Fruit fly (Drosophila melanogaster) whole organism, adult: ENCODE results near the gene CG4259.

Experiments used
- CG11617 ChIP-seq: fragments of 200-800 bp; sonication (Bioruptor generic); optimal IDR thresholded peaks from 2 replicates; lab custom pipeline; 2017; ENCODE audit warnings: mild to moderate bottlenecking, missing biosample characterization, missing genetic modification reagents, missing genetic modification characterization
- CG12768 ChIP-seq: fragments of 200-800 bp; sonication (Bioruptor generic); optimal IDR thresholded peaks from 2 replicates; lab custom pipeline; 2017; ENCODE audit warnings: missing biosample characterization, missing genetic modification characterization, mild to moderate bottlenecking, moderate library complexity, missing genetic modification reagents
- CG14711 ChIP-seq: fragments of 200-800 bp; sonication (Bioruptor generic); optimal IDR thresholded peaks from 2 replicates; lab custom pipeline; 2018; ENCODE audit warnings: missing biosample characterization, mild to moderate bottlenecking, missing genetic modification characterization, moderate library complexity
- CG1620 ChIP-seq: fragments of 200-800 bp; sonication (Bioruptor generic); optimal IDR thresholded peaks from 2 replicates; lab custom pipeline; 2016; ENCODE audit warnings: missing biosample characterization, missing genetic modification characterization
- CG33017 ChIP-seq: fragments of 200-800 bp; sonication (Bioruptor generic); optimal IDR thresholded peaks from 2 replicates; lab custom pipeline; 2018; ENCODE audit warnings: missing biosample characterization, mild to moderate bottlenecking, missing genetic modification characterization, moderate library complexity
- CG5204 ChIP-seq: fragments of 200-800 bp; sonication (Bioruptor generic); optimal IDR thresholded peaks from 2 replicates; lab custom pipeline; 2016; ENCODE audit warnings: missing biosample characterization, missing genetic modification characterization
- CG7045 ChIP-seq: fragments of 200-800 bp; sonication (Bioruptor generic); optimal IDR thresholded peaks from 2 replicates; lab custom pipeline; 2017; ENCODE audit warnings: missing biosample characterization, mild to moderate bottlenecking, missing genetic modification characterization
- CG7101 ChIP-seq: fragments of 200-800 bp; sonication (Bioruptor generic); optimal IDR thresholded peaks from 2 replicates; lab custom pipeline; 2018; ENCODE audit warnings: missing biosample characterization, mild to moderate bottlenecking, missing genetic modification characterization, moderate library complexity
- Clk ChIP-seq: fragments of 200-800 bp; sonication (Bioruptor generic); optimal IDR thresholded peaks from 2 replicates; lab custom pipeline; 2017; ENCODE audit warnings: missing biosample characterization, missing genetic modification characterization
- Crg-1 ChIP-seq: fragments of 200-800 bp; sonication (Bioruptor generic); optimal IDR thresholded peaks from 2 replicates; lab custom pipeline; 2016; ENCODE audit warnings: missing biosample characterization, missing genetic modification characterization
- Hr96 ChIP-seq: fragments of 200-800 bp; sonication (Bioruptor generic); optimal IDR thresholded peaks from 2 replicates; lab custom pipeline; 2016; ENCODE audit warnings: missing biosample characterization, missing genetic modification characterization
- Mnt ChIP-seq: fragments of 200-800 bp; sonication (Bioruptor generic); optimal IDR thresholded peaks from 2 replicates; lab custom pipeline; 2016; ENCODE audit warnings: missing biosample characterization, mild to moderate bottlenecking, missing genetic modification characterization
- bab1 ChIP-seq: fragments of 200-800 bp; sonication (Bioruptor generic); optimal IDR thresholded peaks from 3 replicates; lab custom pipeline; 2019; ENCODE audit warnings: missing biosample characterization, mild to moderate bottlenecking, missing genetic modification characterization, moderate library complexity
- cic ChIP-seq: fragments of 200-800 bp; sonication (Bioruptor generic); optimal IDR thresholded peaks from 2 replicates; lab custom pipeline; 2017; ENCODE audit warnings: missing biosample characterization, mild to moderate bottlenecking, missing genetic modification characterization, moderate library complexity
- cnc ChIP-seq, 2 experiments: fragments of >200 bp; optimal IDR thresholded peaks; 2 replicates each; lab custom pipeline; 2017
- kay ChIP-seq: fragments of 200-800 bp; sonication (Bioruptor generic); peaks from one replicate; lab custom pipeline; 2016; ENCODE audit warnings: missing biosample characterization, missing genetic modification characterization, borderline replicate concordance
- ovo ChIP-seq: fragments of 200-800 bp; sonication (Bioruptor generic); optimal IDR thresholded peaks from 2 replicates; lab custom pipeline; 2016; ENCODE audit warnings: missing biosample characterization, missing genetic modification characterization
- pad ChIP-seq: fragments of 200-800 bp; sonication (Bioruptor generic); optimal IDR thresholded peaks from 3 replicates; lab custom pipeline; 2017; ENCODE audit warnings: missing biosample characterization, missing genetic modification characterization, mild to moderate bottlenecking, moderate library complexity, missing genetic modification reagents
- tj ChIP-seq: fragments of 200-800 bp; sonication (Bioruptor generic); optimal IDR thresholded peaks from 3 replicates; lab custom pipeline; 2017; ENCODE audit warnings: missing biosample characterization, mild to moderate bottlenecking, missing genetic modification characterization, moderate library complexity
- toe ChIP-seq: fragments of 200-800 bp; sonication (Bioruptor generic); optimal IDR thresholded peaks from 2 replicates; lab custom pipeline; 2016; ENCODE audit warnings: missing biosample characterization, missing genetic modification characterization

Gene CG4259

dm6 chr2L:2144725-2145656, 16.0 kb upstream of the CG4259 start, which contains the start of gene tho2:
Gene tho2, minus strand, starts transcription at chr2L:2145187.
- TF ChIP-seq bab1 (GFP tag; lab: Kevin White, UChicago) (no peak), CG14711 (no peak), pad (GFP tag; lab: Kevin White, UChicago) (no peak), CG11617 (no peak), Crg-1 (GFP tag; lab: Kevin White, UChicago) (no peak), CG33017 (tag; lab: Kevin White, UChicago) (no peak), tj (GFP tag; lab: Kevin White, UChicago) (no peak), cic (GFP tag; lab: Kevin White, UChicago) (no peak), CG7101 (no peak), CG12768 (no peak), cnc (optimal IDR thresholded peaks at IDR 0.05; lab: Kevin White, UChicago) (no peak), Hr96 (GFP tag; lab: Kevin White, UChicago) (no peak)

dm6 chr2L:2133009-2133408, 4.0 kb upstream of the CG4259 start:
- TF ChIP-seq bab1 (GFP tag; lab: Kevin White, UChicago) = peak; percentile 15
- peak; percentile 10 for TF ChIP-seq Crg-1 (GFP tag; lab: Kevin White, UChicago)
- TF ChIP-seq cic (GFP tag; lab: Kevin White, UChicago) = no peak
- peak; percentile 16 for TF ChIP-seq CG7101
- TF ChIP-seq Clk (GFP tag; lab: Kevin White, UChicago) = no peak
- peak; percentile 21 for TF ChIP-seq CG33017 (tag; lab: Kevin White, UChicago)
- TF ChIP-seq CG14711 = peak; percentile 7

- TF ChIP-seq CG7045 = no peak
- TF ChIP-seq kay (GFP tag; lab: Kevin White, UChicago) = peak; percentile 85
These were observed 3.2 kb upstream of the CG4259 start for dm6 chr2L:2132215-2132614.

- TF ChIP-seq CG33017 (tag; lab: Kevin White, UChicago) (no peak), CG7101 (peak; percentile 14), toe (GFP tag; lab: Kevin White, UChicago) (no peak), cic (GFP tag; lab: Kevin White, UChicago) (no peak), CG11617 (peak; percentile 30), CG12768 (no peak), Crg-1 (GFP tag; lab: Kevin White, UChicago) (no peak), pad (GFP tag; lab: Kevin White, UChicago) (peak; percentile 73), CG14711 (peak; percentile 56), bab1 (GFP tag; lab: Kevin White, UChicago) (peak; percentile 79), tj (GFP tag; lab: Kevin White, UChicago) (peak; percentile 78), Mnt (GFP tag; lab: Kevin White, UChicago) (peak; percentile 4)
These were observed 2.5 kb upstream of the CG4259 start for dm6 chr2L:2131449-2132109.

- TF ChIP-seq Mnt (GFP tag; lab: Kevin White, UChicago) (peak; percentile 95), CG12768 (peak; percentile 99), CG14711 (peak; percentile 97), CG11617 (peak; percentile 99), ovo (peak; percentile 96), CG5204 (GFP tag; lab: Kevin White, UChicago) (peak; percentile 95), tj (GFP tag; lab: Kevin White, UChicago) (peak; percentile 100), CG1620 (GFP tag; lab: Kevin White, UChicago) (peak; percentile 90), CG7045 (peak; percentile 99), Clk (GFP tag; lab: Kevin White, UChicago) (peak; percentile 96), CG7101 (peak; percentile 99), Crg-1 (GFP tag; lab: Kevin White, UChicago) (peak; percentile 96), cnc (optimal IDR thresholded peaks at IDR 0.05; lab: Kevin White, UChicago) (no peak), CG33017 (tag; lab: Kevin White, UChicago) (peak; percentile 99), kay (GFP tag; lab: Kevin White, UChicago) (peak; percentile 97), toe (GFP tag; lab: Kevin White, UChicago) (peak; percentile 92), Hr96 (GFP tag; lab: Kevin White, UChicago) (peak; percentile 81), cic (GFP tag; lab: Kevin White, UChicago) (peak; percentile 98), bab1 (GFP tag; lab: Kevin White, UChicago) (peak; percentile 98), pad (GFP tag; lab: Kevin White, UChicago) (peak; percentile 97)
These were observed 1.3 kb upstream of the CG4259 start, which contains the start of gene Glyp for dm6 chr2L:2130157-2130987. Gene Glyp, plus strand, starts transcription at chr2L:2130813.
